Worm (Caenorhabditis elegans) whole organism, L4 larva: ENCODE measurements around the gene C05C10.8.

Source experiments
- F10B5.3 ChIP-seq: sonication (generic microtip); optimal IDR thresholded peaks from 2 replicates; lab custom pipeline; 2016; ENCODE audit warnings: mild to moderate bottlenecking, missing genetic modification characterization, missing compliant biosample characterization
- T26A8.4 ChIP-seq: fragments of 200-800 bp; sonication (Bioruptor generic); IDR thresholded peaks from 2 replicates; pipeline ENCODE4 v1.3.6; 2022; ENCODE audit warnings: missing genetic modification characterization, missing compliant biosample characterization
- Y105C5A.15 ChIP-seq: fragments of 200-800 bp; sonication (Bioruptor generic); IDR thresholded peaks from 2 replicates; pipeline ENCODE4 v1.3.6; 2022; ENCODE audit warnings: missing genetic modification characterization, missing compliant biosample characterization
- aha-1 ChIP-seq: fragments of 150-350 bp; peaks from one replicate; lab custom pipeline; 2014; ENCODE audit warnings: missing biosample characterization, missing genetic modification characterization
- ceh-20 ChIP-seq: fragments of 200-800 bp; sonication (Bioruptor generic); IDR thresholded peaks from 2 replicates; pipeline ENCODE4 v1.3.6; 2022; ENCODE audit warnings: missing genetic modification reagents, missing genetic modification characterization, missing compliant biosample characterization
- ceh-44 ChIP-seq: fragments of 200-800 bp; sonication (Bioruptor generic); IDR thresholded peaks from 2 replicates; pipeline ENCODE4 v1.3.6; 2022; ENCODE audit warnings: missing genetic modification reagents, missing genetic modification characterization, missing compliant biosample characterization
- ces-1 ChIP-seq: fragments of 150-350 bp; sonication (generic microtip); optimal IDR thresholded peaks from 4 replicates; lab custom pipeline; 2014; ENCODE audit warnings: missing biosample characterization, missing genetic modification reagents, missing genetic modification characterization
- dmd-6 ChIP-seq: fragments of 200-800 bp; sonication (Bioruptor generic); IDR thresholded peaks from 2 replicates; pipeline ENCODE4 v1.3.6; 2022; ENCODE audit warnings: missing genetic modification reagents, missing genetic modification characterization, missing compliant biosample characterization
- duxl-1 ChIP-seq: sonication (generic microtip); optimal IDR thresholded peaks from 2 replicates; lab custom pipeline; 2016; ENCODE audit warnings: mild to moderate bottlenecking, missing genetic modification characterization, moderate library complexity, missing compliant biosample characterization; ENCODE audit not compliant: poor library complexity
- egl-43 ChIP-seq: fragments of 200-800 bp; sonication (Bioruptor generic); IDR thresholded peaks from 2 replicates; pipeline ENCODE4 v1.3.6; 2022; ENCODE audit warnings: missing genetic modification reagents, missing genetic modification characterization, missing compliant biosample characterization
- fkh-10 ChIP-seq: fragments of 150-350 bp; optimal IDR thresholded peaks from 2 replicates; lab custom pipeline; 2014; ENCODE audit warnings: missing biosample characterization, missing genetic modification reagents, missing genetic modification characterization
- hif-1 ChIP-seq, 2 experiments: sonication (generic microtip); optimal IDR thresholded peaks; 2 replicates each; lab custom pipeline; 2016 to 2017; ENCODE audit warnings: missing compliant biosample characterization in 2 of 2, missing genetic modification characterization in 2 of 2, missing genetic modification reagents in 2 of 2, missing genotype in 2 of 2, mild to moderate bottlenecking in 1 of 2
- hlh-30 ChIP-seq: sonication (generic microtip); optimal IDR thresholded peaks from 2 replicates; lab custom pipeline; 2017; ENCODE audit warnings: antibody characterized with exemption, mild to moderate bottlenecking, missing genetic modification characterization, missing compliant biosample characterization; ENCODE audit not compliant: insufficient read depth
- lin-1 ChIP-seq: fragments of 200-800 bp; sonication (Bioruptor generic); IDR thresholded peaks from 2 replicates; pipeline ENCODE4 v1.3.6; 2022; ENCODE audit warnings: missing genetic modification reagents, missing genetic modification characterization, missing compliant biosample characterization
- lin-38 ChIP-seq: fragments of 200-800 bp; sonication (Bioruptor generic); IDR thresholded peaks from 2 replicates; pipeline ENCODE4 v1.3.6; 2022; ENCODE audit warnings: missing genetic modification reagents, missing genetic modification characterization, missing compliant biosample characterization
- mdl-1 ChIP-seq, 2 experiments: fragments of 150-350 bp in 1 of 2; sonication (generic microtip) in 1 of 2; optimal IDR thresholded peaks; 2 replicates each; lab custom pipeline; 2014 to 2017; ENCODE audit warnings: missing biosample characterization in 2 of 2, missing genetic modification characterization in 2 of 2
- mdt-29 ChIP-seq: fragments of 200-800 bp; sonication (Bioruptor generic); IDR thresholded peaks from 2 replicates; pipeline ENCODE4 v1.3.6; 2022; ENCODE audit warnings: missing genetic modification reagents, missing genetic modification characterization, missing compliant biosample characterization
- nhr-10 ChIP-seq: fragments of 150-350 bp; optimal IDR thresholded peaks from 2 replicates; lab custom pipeline; 2014; ENCODE audit warnings: missing biosample characterization, missing genetic modification characterization
- nhr-6 ChIP-seq: fragments of 150-350 bp; optimal IDR thresholded peaks from 2 replicates; lab custom pipeline; 2014; ENCODE audit warnings: missing biosample characterization, missing genetic modification characterization
- pha-4 ChIP-seq, 2 experiments: fragments of 150-350 bp in 1 of 2; fragments of 200-800 bp in 1 of 2; sonication (Bioruptor generic) in 1 of 2; IDR thresholded peaks in 1 of 2; optimal IDR thresholded peaks in 1 of 2; 2 replicates each; pipeline versions ENCODE4 v1.3.6 to Lab custom; 2014 to 2022; ENCODE audit warnings: missing genetic modification characterization in 2 of 2, missing genetic modification reagents in 2 of 2, missing biosample characterization in 1 of 2, missing compliant biosample characterization in 1 of 2
- php-3 ChIP-seq: fragments of 200-800 bp; sonication (Bioruptor generic); IDR thresholded peaks from 2 replicates; pipeline ENCODE4 v1.3.6; 2022; ENCODE audit warnings: missing genetic modification reagents, missing genetic modification characterization, missing compliant biosample characterization
- pqm-1 ChIP-seq: sonication (generic microtip); optimal IDR thresholded peaks from 2 replicates; lab custom pipeline; 2017; ENCODE audit warnings: missing biosample characterization, missing genetic modification characterization
- rbr-2 ChIP-seq: sonication (generic microtip); optimal IDR thresholded peaks from 2 replicates; lab custom pipeline; 2016; ENCODE audit warnings: missing genotype, missing genetic modification characterization, missing compliant biosample characterization
- snpc-4 ChIP-seq: fragments of 150-350 bp; optimal IDR thresholded peaks from 2 replicates; lab custom pipeline; 2014; ENCODE audit warnings: missing biosample characterization, missing genetic modification characterization
- unc-62 ChIP-seq, 3 experiments: fragments of 150-350 bp in 1 of 3; sonication (generic microtip); optimal IDR thresholded peaks in 2 of 3; peaks in 1 of 3; 1 replicate in 1 of 3; 2 replicates in 2 of 3; lab custom pipeline; 2014 to 2017; ENCODE audit warnings: missing biosample characterization in 3 of 3, missing genetic modification characterization in 3 of 3, missing genetic modification reagents in 3 of 3, missing genotype in 1 of 3
- zag-1 ChIP-seq: fragments of 150-350 bp; optimal IDR thresholded peaks from 2 replicates; lab custom pipeline; 2014; ENCODE audit warnings: missing biosample characterization, missing genetic modification characterization

Gene C05C10.8

DNA sequence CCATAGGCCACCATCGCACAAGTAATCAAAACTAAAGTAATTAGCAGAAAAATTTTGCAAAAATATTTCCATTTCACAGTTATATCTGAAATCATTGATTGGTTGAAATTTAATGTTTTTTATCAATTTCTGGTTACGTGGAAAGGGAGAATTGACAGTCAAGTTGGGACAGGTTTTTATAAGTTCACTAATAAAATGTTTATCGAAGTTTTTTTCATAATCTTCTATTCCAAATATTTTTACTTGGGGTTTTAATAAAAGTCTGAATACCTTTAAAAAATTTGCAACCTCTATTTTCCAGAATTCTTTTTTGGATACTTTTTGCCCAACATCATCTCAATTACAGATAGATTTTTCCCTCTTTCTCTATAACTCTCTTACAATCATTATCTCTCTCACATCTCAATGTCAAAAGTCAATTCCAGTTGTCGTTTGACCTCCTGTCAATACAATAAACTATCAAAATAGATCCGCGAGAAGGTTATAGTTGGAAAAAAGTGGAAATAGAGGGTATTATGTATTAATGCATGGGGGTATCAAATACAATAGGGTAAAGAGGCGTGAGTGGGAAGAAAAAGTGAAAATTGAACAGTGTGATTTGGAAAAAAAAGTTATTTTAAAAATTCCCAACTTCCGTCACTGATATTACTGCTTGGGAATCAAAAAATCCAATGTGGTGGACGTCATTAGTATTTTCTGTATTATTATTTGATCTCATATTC is 43.1 kb downstream of the C05C10.8 start, which contains the start of the genes chil-2 and ctsa-3.2:
Gene chil-2, minus strand, starts transcription at position 101 of the 722 bp plus-strand sequence.
Gene ctsa-3.2, plus strand, starts transcription at position 672 of the 722 bp plus-strand sequence.
- TF ChIP-seq hif-1 (tag; optimal IDR thresholded peaks at IDR 0.05; lab: Kevin White, UChicago) (no peak), egl-43 (no peak), T26A8.4 (GFP tag; lab: Robert Waterston, UW) (no peak), snpc-4 (tag; lab: Kevin White, UChicago) (no peak), nhr-10 (tag; lab: Kevin White, UChicago) (no peak), zag-1 (tag; lab: Kevin White, UChicago) (no peak), ceh-44 (GFP tag; lab: Robert Waterston, UW) (no peak), pha-4 (GFP tag; IDR thresholded peaks at IDR 0.05; lab: Robert Waterston, UW) (no peak), pha-4 (tag; optimal IDR thresholded peaks at IDR 0.05; lab: Kevin White, UChicago) (no peak), mdl-1 (tag; optimal IDR thresholded peaks at IDR 0.05; lab: Kevin White, UChicago) (no peak), nhr-6 (tag; lab: Kevin White, UChicago) (no peak)

DNA sequence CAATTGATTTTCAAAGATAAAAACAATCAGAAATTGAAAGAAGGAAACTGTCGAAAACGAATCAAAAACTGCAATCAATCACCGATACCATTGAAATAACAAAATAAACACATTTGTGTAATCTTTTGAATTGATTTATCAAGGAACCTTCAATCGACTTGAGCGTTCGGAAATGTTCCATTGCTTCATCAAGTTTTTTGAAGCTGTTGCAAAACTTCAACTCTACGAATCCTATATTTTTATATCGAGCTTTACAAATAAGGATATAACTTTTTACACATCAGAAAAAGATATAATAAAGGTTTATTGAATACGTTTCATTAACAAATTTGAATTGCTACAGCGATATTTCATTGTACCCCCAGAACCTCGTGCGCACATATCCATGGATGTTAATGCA is 44.8 kb downstream of the C05C10.8 start, which contains the start of gene chil-8:
Gene chil-8, minus strand, starts transcription at position 101 of the 400 bp plus-strand sequence.
- TF ChIP-seq aha-1 (tag; lab: Kevin White, UChicago) (peak; percentile 37), dmd-6 (no peak)
- TF ChIP-seq, all 104 proteins: peak for 1

DNA sequence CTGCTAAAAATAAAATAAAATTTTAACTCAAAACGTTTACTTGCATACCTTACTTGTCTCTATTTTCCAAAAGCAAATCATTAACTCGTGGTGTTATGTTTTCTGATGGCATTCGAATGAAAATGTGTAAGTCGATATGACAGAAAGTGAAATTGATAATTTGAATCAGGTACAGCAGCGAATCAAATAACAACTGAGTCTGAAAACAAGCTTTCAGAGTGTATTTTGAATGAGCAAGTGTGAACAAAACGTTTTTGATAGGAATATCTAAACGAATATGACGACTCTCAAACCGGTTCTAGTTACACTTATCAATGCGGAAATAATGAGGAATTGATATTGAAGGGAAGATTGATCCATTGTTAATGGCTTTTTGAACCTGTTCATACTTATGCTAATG is 46.7 kb downstream of the C05C10.8 start, which contains the start of gene chil-7:
Gene chil-7, minus strand, starts transcription at position 112 of the 400 bp plus-strand sequence.
- no peak for TF ChIP-seq fkh-10 (GFP tag; lab: Kevin White, UChicago)
- peak in 1 of 2 experiments; percentile 97 for TF ChIP-seq unc-62 (GFP tag; optimal IDR thresholded peaks at IDR 0.05 in 1 of 2; lab: Kevin White, UChicago)
- TF ChIP-seq unc-62 (tag; optimal IDR thresholded peaks at IDR 0.05; lab: Kevin White, UChicago): no peak

DNA sequence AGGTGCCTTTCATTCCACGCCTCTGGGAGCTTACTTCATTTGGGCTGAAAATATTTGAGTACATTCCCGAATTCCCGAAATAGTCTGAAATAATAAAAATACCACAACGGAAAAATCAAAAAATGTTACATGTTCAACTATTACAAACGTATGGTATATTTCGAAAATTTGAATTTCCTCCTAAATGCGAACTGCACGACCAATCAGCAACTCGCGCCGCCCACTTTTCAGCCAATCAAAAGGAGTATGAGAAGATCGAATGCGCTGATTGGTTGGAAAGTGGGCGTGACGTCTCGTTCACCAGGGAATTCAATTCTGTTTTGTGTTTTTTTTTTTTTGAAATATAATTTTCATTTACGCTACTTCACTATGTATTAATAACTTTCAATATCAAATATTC is 49.1 kb downstream of the C05C10.8 start, which contains the start of gene old-1:
Gene old-1, minus strand, starts transcription at position 50 of the 400 bp plus-strand sequence.
- TF ChIP-seq pqm-1 (no peak), F10B5.3 (tag; lab: Kevin White, UChicago) (no peak), hlh-30 (tag; lab: Kevin White, UChicago) (no peak), Y105C5A.15 (GFP tag; lab: Robert Waterston, UW) (no peak), rbr-2 (no peak), ces-1 (GFP tag; lab: Kevin White, UChicago) (no peak), php-3 (no peak), lin-1 (GFP tag; lab: Robert Waterston, UW) (no peak), nhr-6 (tag; lab: Kevin White, UChicago) (no peak)
- TF ChIP-seq, all 104 proteins: peak for 0

DNA sequence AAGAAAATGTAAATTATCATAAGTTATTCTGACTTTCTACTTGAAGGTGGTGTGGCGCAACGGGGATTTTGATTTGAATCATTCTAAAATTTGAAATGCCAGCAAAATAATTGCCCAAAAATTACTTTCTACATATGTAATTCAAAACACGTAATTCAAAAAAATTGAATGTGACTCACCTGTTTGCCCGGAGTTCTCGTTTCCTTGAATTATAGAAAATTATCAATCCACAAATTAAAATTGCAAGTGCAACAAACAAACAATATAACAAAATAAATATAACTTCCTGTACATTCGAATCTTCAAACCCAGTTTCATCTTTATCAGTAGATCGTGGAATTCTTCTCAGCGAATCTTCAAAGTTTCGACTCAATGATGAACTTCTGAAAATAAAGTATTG is 49.6 kb downstream of the C05C10.8 start:
- no peak for TF ChIP-seq ceh-20 (GFP tag; lab: Robert Waterston, UW)
- no peak for TF ChIP-seq lin-38
- peak; percentile 63 for TF ChIP-seq aha-1 (tag; lab: Kevin White, UChicago)
- TF ChIP-seq unc-62 (GFP tag; optimal IDR thresholded peaks at IDR 0.05 in 1 of 2; lab: Kevin White, UChicago): peak in 1 of 2 experiments; percentile 65
- TF ChIP-seq unc-62 (tag; optimal IDR thresholded peaks at IDR 0.05; lab: Kevin White, UChicago): no peak
- no peak for TF ChIP-seq mdt-29 (GFP tag; lab: Robert Waterston, UW)
- TF ChIP-seq duxl-1: no peak
